Worm (Caenorhabditis elegans) whole organism, mixed stage, embryonic: ENCODE measurements around the gene lir-2.

Experiments used
- bed-3 ChIP-seq: fragments of 200-800 bp; sonication (Bioruptor generic); optimal IDR thresholded peaks from 3 replicates; lab custom pipeline; 2018; ENCODE audit warnings: mild to moderate bottlenecking, missing genetic modification characterization, moderate library complexity, missing compliant biosample characterization
- blmp-1 ChIP-seq: fragments of 150-350 bp; optimal IDR thresholded peaks from 2 replicates; lab custom pipeline; 2014; ENCODE audit warnings: missing biosample characterization, missing genetic modification characterization
- ceh-39 ChIP-seq: fragments of 150-350 bp; optimal IDR thresholded peaks from 2 replicates; lab custom pipeline; 2014; ENCODE audit warnings: missing biosample characterization, missing genetic modification characterization
- ceh-43 ChIP-seq: fragments of 200-800 bp; sonication (Bioruptor generic); optimal IDR thresholded peaks from 2 replicates; lab custom pipeline; 2018; ENCODE audit warnings: mild to moderate bottlenecking, missing genetic modification characterization, moderate library complexity, missing compliant biosample characterization
- ceh-83 ChIP-seq: fragments of 200-800 bp; sonication (Bioruptor generic); optimal IDR thresholded peaks from 2 replicates; lab custom pipeline; 2018; ENCODE audit warnings: mild to moderate bottlenecking, missing genetic modification characterization, missing compliant biosample characterization
- ces-1 ChIP-seq: fragments of 150-350 bp; optimal IDR thresholded peaks from 2 replicates; lab custom pipeline; 2014; ENCODE audit warnings: missing biosample characterization, missing genetic modification reagents, missing genetic modification characterization
- drap-1 ChIP-seq: fragments of 200-800 bp; sonication (Bioruptor generic); optimal IDR thresholded peaks from 3 replicates; lab custom pipeline; 2018; ENCODE audit warnings: mild to moderate bottlenecking, missing genetic modification characterization, missing compliant biosample characterization
- elt-1 ChIP-seq: sonication (generic microtip); optimal IDR thresholded peaks from 2 replicates; lab custom pipeline; 2017; ENCODE audit warnings: missing genetic modification characterization, mild to moderate bottlenecking, missing compliant biosample characterization, antibody characterized with exemption, moderate library complexity, borderline replicate concordance; ENCODE audit not compliant: insufficient read depth
- elt-3 ChIP-seq: fragments of 150-350 bp; optimal IDR thresholded peaks from 2 replicates; lab custom pipeline; 2014; ENCODE audit warnings: missing biosample characterization, missing genetic modification characterization
- flh-1 ChIP-seq: fragments of 200-800 bp; sonication (Bioruptor generic); optimal IDR thresholded peaks from 2 replicates; lab custom pipeline; 2018; ENCODE audit warnings: mild to moderate bottlenecking, missing genetic modification characterization, moderate library complexity, missing compliant biosample characterization
- ham-2 ChIP-seq: fragments of 200-800 bp; sonication (Bioruptor generic); optimal IDR thresholded peaks from 2 replicates; lab custom pipeline; 2018; ENCODE audit warnings: mild to moderate bottlenecking, missing genetic modification characterization, missing compliant biosample characterization
- hlh-1 ChIP-seq: fragments of 150-350 bp; optimal IDR thresholded peaks from 2 replicates; lab custom pipeline; 2014; ENCODE audit warnings: missing biosample characterization, missing genetic modification reagents, missing genetic modification characterization
- lin-32 ChIP-seq: fragments of 200-800 bp; sonication (Bioruptor generic); optimal IDR thresholded peaks from 2 replicates; lab custom pipeline; 2018; ENCODE audit warnings: mild to moderate bottlenecking, missing genetic modification characterization, missing compliant biosample characterization
- mep-1 ChIP-seq: fragments of 150-350 bp; optimal IDR thresholded peaks from 2 replicates; lab custom pipeline; 2017; ENCODE audit warnings: missing biosample characterization, missing genetic modification reagents, missing genetic modification characterization, inconsistent platforms
- nhr-12 ChIP-seq: fragments of 150-350 bp; optimal IDR thresholded peaks from 2 replicates; lab custom pipeline; 2014; ENCODE audit warnings: missing biosample characterization, missing genetic modification characterization
- nhr-237 ChIP-seq: fragments of 150-350 bp; optimal IDR thresholded peaks from 2 replicates; lab custom pipeline; 2014; ENCODE audit warnings: missing biosample characterization, missing genetic modification characterization
- nhr-28 ChIP-seq: fragments of 150-350 bp; optimal IDR thresholded peaks from 2 replicates; lab custom pipeline; 2014; ENCODE audit warnings: missing biosample characterization, missing genetic modification characterization
- nhr-76 ChIP-seq: sonication (generic microtip); optimal IDR thresholded peaks from 2 replicates; lab custom pipeline; 2017; ENCODE audit warnings: missing biosample characterization, missing genetic modification characterization
- pha-4 ChIP-seq: fragments of 150-350 bp; optimal IDR thresholded peaks from 2 replicates; lab custom pipeline; 2018; ENCODE audit warnings: missing biosample characterization, missing genetic modification reagents, missing genetic modification characterization
- sem-2 ChIP-seq: fragments of 200-800 bp; sonication (Bioruptor generic); optimal IDR thresholded peaks from 2 replicates; lab custom pipeline; 2018; ENCODE audit warnings: mild to moderate bottlenecking, missing genetic modification characterization, missing compliant biosample characterization
- snpc-4 ChIP-seq: fragments of 150-350 bp; optimal IDR thresholded peaks from 2 replicates; lab custom pipeline; 2014; ENCODE audit warnings: missing biosample characterization, missing genetic modification characterization
- sptf-1 ChIP-seq: sonication (generic microtip); optimal IDR thresholded peaks from 2 replicates; lab custom pipeline; 2017; ENCODE audit warnings: mild to moderate bottlenecking, missing genetic modification characterization, moderate library complexity, missing compliant biosample characterization
- tbx-8 ChIP-seq: fragments of 200-800 bp; sonication (Bioruptor generic); optimal IDR thresholded peaks from 2 replicates; lab custom pipeline; 2018; ENCODE audit warnings: mild to moderate bottlenecking, missing genetic modification characterization, moderate library complexity, missing compliant biosample characterization
- unc-120 ChIP-seq: sonication (generic microtip); optimal IDR thresholded peaks from 2 replicates; lab custom pipeline; 2017; ENCODE audit warnings: missing genetic modification characterization, missing compliant biosample characterization; ENCODE audit not compliant: poor library complexity, severe bottlenecking
- unc-39 ChIP-seq: fragments of 150-350 bp; optimal IDR thresholded peaks from 2 replicates; lab custom pipeline; 2014; ENCODE audit warnings: missing biosample characterization, missing genetic modification characterization
- unc-62 ChIP-seq: fragments of 150-350 bp; optimal IDR thresholded peaks from 2 replicates; lab custom pipeline; 2014; ENCODE audit warnings: missing biosample characterization, missing genetic modification reagents, missing genetic modification characterization
- zip-8 ChIP-seq: fragments of 150-350 bp; optimal IDR thresholded peaks from 2 replicates; lab custom pipeline; 2014; ENCODE audit warnings: missing biosample characterization, missing genetic modification characterization
- ztf-11 ChIP-seq: fragments of 150-350 bp; optimal IDR thresholded peaks from 2 replicates; lab custom pipeline; 2014; ENCODE audit warnings: missing biosample characterization, missing genetic modification characterization

The lir-2 gene

ce11 chrII:7624995-7625394 is 42.1 kb upstream of the lir-2 start:
- TF ChIP-seq elt-3 (tag; lab: Kevin White, UChicago), result no peak
- TF ChIP-seq unc-120 (tag; lab: Kevin White, UChicago), result no peak
- TF ChIP-seq ces-1 (GFP tag; lab: Kevin White, UChicago), result peak; percentile 89
- TF ChIP-seq sptf-1 (tag; lab: Kevin White, UChicago), result no peak
- TF ChIP-seq bed-3 (GFP tag; lab: Kevin White, UChicago), result no peak

- TF ChIP-seq ceh-43 (no peak), snpc-4 (tag; lab: Kevin White, UChicago) (no peak), zip-8 (tag; lab: Kevin White, UChicago) (no peak)
These were observed 38.4 kb upstream of the lir-2 start for ce11 chrII:7628640-7629039.

ce11 chrII:7630052-7630451 is 37.0 kb upstream of the lir-2 start:
- no peak for TF ChIP-seq ceh-39 (tag; lab: Kevin White, UChicago)
- TF ChIP-seq bed-3 (GFP tag; lab: Kevin White, UChicago), result no peak
- TF ChIP-seq nhr-28 (tag; lab: Kevin White, UChicago), result no peak
- TF ChIP-seq lin-32 (GFP tag; lab: Kevin White, UChicago), result no peak
- no peak for TF ChIP-seq flh-1 (GFP tag; lab: Kevin White, UChicago)
- TF ChIP-seq ztf-11 (tag; lab: Kevin White, UChicago), result no peak
- TF ChIP-seq sem-2 (GFP tag; lab: Kevin White, UChicago), result no peak
- no peak for TF ChIP-seq zip-8 (tag; lab: Kevin White, UChicago)
- no peak for TF ChIP-seq tbx-8 (GFP tag; lab: Kevin White, UChicago)
- TF ChIP-seq unc-62 (GFP tag; lab: Kevin White, UChicago), result no peak
- no peak for TF ChIP-seq nhr-76 (tag; lab: Kevin White, UChicago)
- TF ChIP-seq, all 35 proteins: peak for 0

- peak; percentile 35 for TF ChIP-seq nhr-237
- TF ChIP-seq elt-3 (tag; lab: Kevin White, UChicago), result peak; percentile 53
- TF ChIP-seq ztf-11 (tag; lab: Kevin White, UChicago), result no peak
- TF ChIP-seq elt-1 (tag; lab: Kevin White, UChicago), result peak; percentile 40
- TF ChIP-seq unc-62 (GFP tag; lab: Kevin White, UChicago), result peak; percentile 39
- TF ChIP-seq blmp-1 (tag; lab: Kevin White, UChicago), result peak; percentile 40
- TF ChIP-seq ham-2 (GFP tag; lab: Kevin White, UChicago), result peak; percentile 95
- no peak for TF ChIP-seq hlh-1
These were observed 35.9 kb upstream of the lir-2 start for ce11 chrII:7631171-7631570.

- no peak for TF ChIP-seq pha-4 (tag; lab: Kevin White, UChicago)
- no peak for TF ChIP-seq nhr-76 (tag; lab: Kevin White, UChicago)
- TF ChIP-seq drap-1 (GFP tag; lab: Kevin White, UChicago), result no peak
- TF ChIP-seq ces-1 (GFP tag; lab: Kevin White, UChicago), result peak; percentile 83
- no peak for TF ChIP-seq nhr-12 (tag; lab: Kevin White, UChicago)
These were observed 35.3 kb upstream of the lir-2 start for ce11 chrII:7631677-7632210.

- no peak for TF ChIP-seq elt-3 (tag; lab: Kevin White, UChicago)
- no peak for TF ChIP-seq drap-1 (GFP tag; lab: Kevin White, UChicago)
- TF ChIP-seq unc-39, result no peak
- no peak for TF ChIP-seq mep-1 (tag; lab: Kevin White, UChicago)
- no peak for TF ChIP-seq ztf-11 (tag; lab: Kevin White, UChicago)
- no peak for TF ChIP-seq bed-3 (GFP tag; lab: Kevin White, UChicago)
- no peak for TF ChIP-seq zip-8 (tag; lab: Kevin White, UChicago)
- TF ChIP-seq ceh-83 (GFP tag; lab: Kevin White, UChicago), result no peak
- TF ChIP-seq, all 35 proteins: peak for 0
These were observed 31.8 kb upstream of the lir-2 start for ce11 chrII:7635296-7635695.
